Fruit fly (Drosophila melanogaster) S2 (cell line): ENCODE measurements around the gene CG14613.

Experiments used
- CG8478 ChIP-seq: fragments of >200 bp; optimal IDR thresholded peaks from 2 replicates; lab custom pipeline; 2018
- CTCF ChIP-seq, 2 experiments: fragments of >200 bp; optimal IDR thresholded peaks; 2 replicates each; lab custom pipeline; 2018

dm6 chrX:22474881-22475280 is 3.1 kb upstream of the CG14613 start:
- no peak for TF ChIP-seq CTCF (optimal IDR thresholded peaks at IDR 0.05; lab: Kevin White, UChicago)
- TF ChIP-seq CG8478 (lab: Kevin White, UChicago): no peak
